Worm (Caenorhabditis elegans) whole organism, L4 larva: ENCODE data around the gene R08E3.1.

Experiments
- F10B5.3 ChIP-seq: sonication (generic microtip); optimal IDR thresholded peaks from 2 replicates; lab custom pipeline; 2016; ENCODE audit warnings: mild to moderate bottlenecking, missing genetic modification characterization, missing compliant biosample characterization
- F26F4.8 ChIP-seq: fragments of 200-800 bp; sonication (Bioruptor generic); conservative IDR thresholded peaks from 2 replicates; pipeline ENCODE4 v1.3.6; 2022; ENCODE audit warnings: missing genetic modification characterization, missing compliant biosample characterization
- F37D6.2 ChIP-seq: sonication (generic microtip); optimal IDR thresholded peaks from 2 replicates; lab custom pipeline; 2016; ENCODE audit warnings: mild to moderate bottlenecking, missing genetic modification characterization, missing compliant biosample characterization
- R02D3.7 ChIP-seq: fragments of 150-350 bp; sonication (generic microtip); optimal IDR thresholded peaks from 3 replicates; lab custom pipeline; 2014; ENCODE audit warnings: missing biosample characterization, missing genetic modification characterization
- Y105C5A.15 ChIP-seq: fragments of 200-800 bp; sonication (Bioruptor generic); IDR thresholded peaks from 2 replicates; pipeline ENCODE4 v1.3.6; 2022; ENCODE audit warnings: missing genetic modification characterization, missing compliant biosample characterization
- Y5F2A.4 ChIP-seq: fragments of 200-800 bp; sonication (Bioruptor generic); optimal IDR thresholded peaks from 2 replicates; lab custom pipeline; 2018; ENCODE audit warnings: mild to moderate bottlenecking, missing genetic modification characterization, missing compliant biosample characterization
- ZK337.2 ChIP-seq: fragments of 200-800 bp; sonication (Bioruptor generic); IDR thresholded peaks from 2 replicates; pipeline ENCODE4 v1.3.6; 2022; ENCODE audit warnings: missing genetic modification reagents, missing genetic modification characterization, missing compliant biosample characterization
- ZK546.5 ChIP-seq, 2 experiments: sonication (generic microtip); optimal IDR thresholded peaks; 2 replicates each; lab custom pipeline; 2017; ENCODE audit warnings: missing biosample characterization in 2 of 2, missing genetic modification characterization in 2 of 2
- aha-1 ChIP-seq: fragments of 150-350 bp; peaks from one replicate; lab custom pipeline; 2014; ENCODE audit warnings: missing biosample characterization, missing genetic modification characterization
- ceh-32 ChIP-seq: sonication (generic microtip); optimal IDR thresholded peaks from 2 replicates; lab custom pipeline; 2016; ENCODE audit warnings: mild to moderate bottlenecking, missing genetic modification characterization, missing compliant biosample characterization; ENCODE audit not compliant: poor library complexity
- ceh-62 ChIP-seq: sonication (generic microtip); optimal IDR thresholded peaks from 2 replicates; lab custom pipeline; 2017; ENCODE audit warnings: missing biosample characterization, missing genetic modification characterization
- daf-16 ChIP-seq, 3 experiments: sonication (generic microtip); optimal IDR thresholded peaks; 2 replicates each; lab custom pipeline; 2016 to 2017; ENCODE audit warnings: missing genetic modification characterization in 3 of 3, missing genetic modification reagents in 3 of 3, mild to moderate bottlenecking in 2 of 3, missing compliant biosample characterization in 2 of 3, missing biosample characterization in 1 of 3, moderate library complexity in 1 of 3
- dmd-6 ChIP-seq: fragments of 200-800 bp; sonication (Bioruptor generic); IDR thresholded peaks from 2 replicates; pipeline ENCODE4 v1.3.6; 2022; ENCODE audit warnings: missing genetic modification reagents, missing genetic modification characterization, missing compliant biosample characterization
- dpl-1 ChIP-seq: fragments of 150-350 bp; optimal IDR thresholded peaks from 2 replicates; lab custom pipeline; 2014; ENCODE audit warnings: missing biosample characterization, missing genetic modification reagents, missing genetic modification characterization
- duxl-1 ChIP-seq: sonication (generic microtip); optimal IDR thresholded peaks from 2 replicates; lab custom pipeline; 2016; ENCODE audit warnings: mild to moderate bottlenecking, missing genetic modification characterization, moderate library complexity, missing compliant biosample characterization; ENCODE audit not compliant: poor library complexity
- dve-1 ChIP-seq: sonication (generic microtip); optimal IDR thresholded peaks from 2 replicates; lab custom pipeline; 2017; ENCODE audit warnings: antibody characterized with exemption, mild to moderate bottlenecking, missing genetic modification characterization, missing compliant biosample characterization; ENCODE audit not compliant: insufficient read depth
- fkh-10 ChIP-seq: fragments of 150-350 bp; optimal IDR thresholded peaks from 2 replicates; lab custom pipeline; 2014; ENCODE audit warnings: missing biosample characterization, missing genetic modification reagents, missing genetic modification characterization
- fos-1 ChIP-seq: fragments of 150-350 bp; optimal IDR thresholded peaks from 2 replicates; lab custom pipeline; 2014; ENCODE audit warnings: missing biosample characterization, missing genetic modification characterization
- hlh-11 ChIP-seq: fragments of 200-800 bp; sonication (Bioruptor generic); optimal IDR thresholded peaks from 2 replicates; lab custom pipeline; 2018; ENCODE audit warnings: mild to moderate bottlenecking, missing genetic modification characterization, missing compliant biosample characterization
- hlh-30 ChIP-seq: sonication (generic microtip); optimal IDR thresholded peaks from 2 replicates; lab custom pipeline; 2017; ENCODE audit warnings: antibody characterized with exemption, mild to moderate bottlenecking, missing genetic modification characterization, missing compliant biosample characterization; ENCODE audit not compliant: insufficient read depth
- lin-13 ChIP-seq: fragments of 150-350 bp; optimal IDR thresholded peaks from 2 replicates; lab custom pipeline; 2014; ENCODE audit warnings: missing biosample characterization, missing genetic modification reagents, missing genetic modification characterization
- lin-39 ChIP-seq: fragments of 150-350 bp; optimal IDR thresholded peaks from 2 replicates; lab custom pipeline; 2014; ENCODE audit warnings: missing biosample characterization, missing genetic modification reagents, missing genetic modification characterization
- lir-3 ChIP-seq: sonication (generic microtip); optimal IDR thresholded peaks from 2 replicates; lab custom pipeline; 2016; ENCODE audit warnings: mild to moderate bottlenecking, missing genetic modification characterization, missing compliant biosample characterization
- lsy-2 ChIP-seq, 2 experiments: fragments of 150-350 bp in 1 of 2; sonication (generic microtip) in 1 of 2; optimal IDR thresholded peaks; 2 replicates each; lab custom pipeline; 2014 to 2017; ENCODE audit warnings: missing biosample characterization in 2 of 2, missing genetic modification characterization in 2 of 2
- madf-5 ChIP-seq, 2 experiments: fragments of 200-800 bp; sonication (Bioruptor generic); IDR thresholded peaks; 2 replicates each; pipeline ENCODE4 v1.3.6; 2022; ENCODE audit warnings: missing compliant biosample characterization in 2 of 2, missing genetic modification characterization in 2 of 2
- madf-9 ChIP-seq: fragments of 200-800 bp; sonication (Bioruptor generic); conservative IDR thresholded peaks from 2 replicates; pipeline ENCODE4 v1.3.6; 2022; ENCODE audit warnings: missing genetic modification reagents, missing genetic modification characterization, missing compliant biosample characterization
- mdl-1 ChIP-seq, 2 experiments: fragments of 150-350 bp in 1 of 2; sonication (generic microtip) in 1 of 2; optimal IDR thresholded peaks; 2 replicates each; lab custom pipeline; 2014 to 2017; ENCODE audit warnings: missing biosample characterization in 2 of 2, missing genetic modification characterization in 2 of 2
- mes-2 ChIP-seq: sonication (generic microtip); optimal IDR thresholded peaks from 2 replicates; lab custom pipeline; 2016; ENCODE audit warnings: missing genotype, mild to moderate bottlenecking, missing genetic modification characterization, missing compliant biosample characterization; ENCODE audit not compliant: poor library complexity, severe bottlenecking
- mxl-2 ChIP-seq: fragments of 200-800 bp; sonication (Bioruptor generic); conservative IDR thresholded peaks from 2 replicates; pipeline ENCODE4 v1.3.6; 2022; ENCODE audit warnings: missing genetic modification reagents, missing genetic modification characterization, missing compliant biosample characterization
- nhr-237 ChIP-seq: sonication (generic microtip); optimal IDR thresholded peaks from 2 replicates; lab custom pipeline; 2017; ENCODE audit warnings: missing biosample characterization, missing genetic modification characterization
- nhr-28 ChIP-seq: fragments of 150-350 bp; optimal IDR thresholded peaks from 2 replicates; lab custom pipeline; 2014; ENCODE audit warnings: missing biosample characterization, missing genetic modification characterization
- nhr-42 ChIP-seq: fragments of 200-800 bp; sonication (Bioruptor generic); IDR thresholded peaks from 2 replicates; pipeline ENCODE4 v1.3.6; 2022; ENCODE audit warnings: missing genetic modification characterization, missing compliant biosample characterization
- nhr-48 ChIP-seq: sonication (generic microtip); optimal IDR thresholded peaks from 2 replicates; lab custom pipeline; 2016; ENCODE audit warnings: mild to moderate bottlenecking, missing genetic modification characterization, missing compliant biosample characterization
- nhr-6 ChIP-seq: fragments of 150-350 bp; optimal IDR thresholded peaks from 2 replicates; lab custom pipeline; 2014; ENCODE audit warnings: missing biosample characterization, missing genetic modification characterization
- pha-4 ChIP-seq, 2 experiments: fragments of 150-350 bp in 1 of 2; fragments of 200-800 bp in 1 of 2; sonication (Bioruptor generic) in 1 of 2; IDR thresholded peaks in 1 of 2; optimal IDR thresholded peaks in 1 of 2; 2 replicates each; pipeline versions ENCODE4 v1.3.6 to Lab custom; 2014 to 2022; ENCODE audit warnings: missing genetic modification characterization in 2 of 2, missing genetic modification reagents in 2 of 2, missing biosample characterization in 1 of 2, missing compliant biosample characterization in 1 of 2
- php-3 ChIP-seq: fragments of 200-800 bp; sonication (Bioruptor generic); IDR thresholded peaks from 2 replicates; pipeline ENCODE4 v1.3.6; 2022; ENCODE audit warnings: missing genetic modification reagents, missing genetic modification characterization, missing compliant biosample characterization
- pqm-1 ChIP-seq: sonication (generic microtip); optimal IDR thresholded peaks from 2 replicates; lab custom pipeline; 2017; ENCODE audit warnings: missing biosample characterization, missing genetic modification characterization
- set-16 ChIP-seq: fragments of 200-800 bp; sonication (Bioruptor generic); IDR thresholded peaks from 2 replicates; pipeline ENCODE4 v1.3.6; 2022; ENCODE audit warnings: missing genetic modification reagents, missing genetic modification characterization, missing compliant biosample characterization
- snpc-4 ChIP-seq: fragments of 150-350 bp; optimal IDR thresholded peaks from 2 replicates; lab custom pipeline; 2014; ENCODE audit warnings: missing biosample characterization, missing genetic modification characterization
- spr-1 ChIP-seq: sonication (generic microtip); optimal IDR thresholded peaks from 2 replicates; lab custom pipeline; 2016; ENCODE audit warnings: mild to moderate bottlenecking, missing genetic modification characterization, missing compliant biosample characterization
- unc-62 ChIP-seq, 3 experiments: fragments of 150-350 bp in 1 of 3; sonication (generic microtip); optimal IDR thresholded peaks in 2 of 3; peaks in 1 of 3; 1 replicate in 1 of 3; 2 replicates in 2 of 3; lab custom pipeline; 2014 to 2017; ENCODE audit warnings: missing biosample characterization in 3 of 3, missing genetic modification characterization in 3 of 3, missing genetic modification reagents in 3 of 3, missing genotype in 1 of 3
- zip-11 ChIP-seq: fragments of 200-800 bp; sonication (Bioruptor generic); IDR thresholded peaks from 2 replicates; pipeline ENCODE4 v1.3.6; 2022; ENCODE audit warnings: missing genetic modification characterization, missing compliant biosample characterization
- ztf-11 ChIP-seq: fragments of 150-350 bp; optimal IDR thresholded peaks from 2 replicates; lab custom pipeline; 2014; ENCODE audit warnings: missing biosample characterization, missing genetic modification characterization

Gene R08E3.1

ce11 chrX:4862062-4862461 lies 39.6 kb downstream of the R08E3.1 start:
- TF ChIP-seq spr-1 (tag; lab: Kevin White, UChicago), result no peak
- peak; percentile 7 for TF ChIP-seq hlh-11 (tag; lab: Kevin White, UChicago)
- TF ChIP-seq daf-16 (GFP tag; optimal IDR thresholded peaks at IDR 0.05; lab: Kevin White, UChicago), result no peak
- TF ChIP-seq daf-16 (tag; optimal IDR thresholded peaks at IDR 0.05; lab: Kevin White, UChicago), result peak; percentile 90
- TF ChIP-seq ceh-32, result no peak
- TF ChIP-seq ceh-62 (tag; lab: Kevin White, UChicago), result no peak
- TF ChIP-seq fos-1 (tag; lab: Kevin White, UChicago), result no peak
- 0 out of 2 replicates have a peak, but pooled peaks have one; percentile 64 for TF ChIP-seq php-3 (GFP tag; lab: Robert Waterston, UW)
- TF ChIP-seq madf-5 (GFP tag; IDR thresholded peaks at IDR 0.05; lab: Robert Waterston, UW), result no peak
- no peak for TF ChIP-seq ztf-11 (tag; lab: Kevin White, UChicago)
- TF ChIP-seq lsy-2 (tag; optimal IDR thresholded peaks at IDR 0.05; lab: Kevin White, UChicago), result no peak
- no peak for TF ChIP-seq pha-4 (GFP tag; IDR thresholded peaks at IDR 0.05; lab: Robert Waterston, UW)
- TF ChIP-seq pha-4 (tag; optimal IDR thresholded peaks at IDR 0.05; lab: Kevin White, UChicago), result no peak
- no peak for TF ChIP-seq F37D6.2 (tag; lab: Kevin White, UChicago)
- no peak for TF ChIP-seq F26F4.8
- peak; percentile 48 for TF ChIP-seq pqm-1 (tag; lab: Kevin White, UChicago)
- peak; percentile 36 for TF ChIP-seq dve-1 (tag; lab: Kevin White, UChicago)
- TF ChIP-seq unc-62 (GFP tag; optimal IDR thresholded peaks at IDR 0.05 in 1 of 2; lab: Kevin White, UChicago), result no peak
- no peak for TF ChIP-seq unc-62 (tag; optimal IDR thresholded peaks at IDR 0.05; lab: Kevin White, UChicago)
- TF ChIP-seq ZK337.2 (GFP tag; lab: Robert Waterston, UW), result no peak
- TF ChIP-seq dmd-6, result peak; percentile 37; the same call in 1 of the 2 replicates
- TF ChIP-seq dpl-1 (GFP tag; lab: Kevin White, UChicago), result no peak
- TF ChIP-seq madf-9, result no peak
- TF ChIP-seq lin-39 (tag; lab: Kevin White, UChicago), result no peak
- no peak for TF ChIP-seq R02D3.7 (tag; lab: Kevin White, UChicago)
- no peak for TF ChIP-seq nhr-48 (tag; lab: Kevin White, UChicago)
- TF ChIP-seq nhr-237 (tag; lab: Kevin White, UChicago), result no peak
- no peak for TF ChIP-seq snpc-4 (tag; lab: Kevin White, UChicago)
- TF ChIP-seq aha-1, result no peak
- TF ChIP-seq ZK546.5 (tag; optimal IDR thresholded peaks at IDR 0.05; lab: Kevin White, UChicago), result no peak
- TF ChIP-seq nhr-28 (tag; lab: Kevin White, UChicago), result peak; percentile 79
- no peak for TF ChIP-seq nhr-6 (tag; lab: Kevin White, UChicago)

- no peak for TF ChIP-seq lir-3 (tag; lab: Kevin White, UChicago)
- no peak for TF ChIP-seq hlh-30 (tag; lab: Kevin White, UChicago)
- peak in 1 of 2 experiments; percentile 99 for TF ChIP-seq unc-62 (GFP tag; optimal IDR thresholded peaks at IDR 0.05 in 1 of 2; lab: Kevin White, UChicago)
- TF ChIP-seq unc-62 (tag; optimal IDR thresholded peaks at IDR 0.05; lab: Kevin White, UChicago), result no peak
Measured at ce11 chrX:4864214-4864613, 41.8 kb downstream of the R08E3.1 start.

ce11 chrX:4865798-4866197 lies 43.4 kb downstream of the R08E3.1 start, which contains the start of gene ntc-1:
Gene ntc-1 (plus strand): TSS chrX:4866098.
- TF ChIP-seq lir-3 (tag; lab: Kevin White, UChicago) (no peak), F10B5.3 (tag; lab: Kevin White, UChicago) (no peak), mes-2 (tag; lab: Kevin White, UChicago) (no peak), zip-11 (GFP tag; lab: Robert Waterston, UW) (no peak), fkh-10 (no peak), set-16 (GFP tag; lab: Robert Waterston, UW) (no peak), Y105C5A.15 (GFP tag; lab: Robert Waterston, UW) (no peak), mxl-2 (GFP tag; lab: Robert Waterston, UW) (no peak), F37D6.2 (tag; lab: Kevin White, UChicago) (no peak), duxl-1 (no peak), lin-13 (GFP tag; lab: Kevin White, UChicago) (no peak), mdl-1 (tag; optimal IDR thresholded peaks at IDR 0.05; lab: Kevin White, UChicago) (no peak), Y5F2A.4 (GFP tag; lab: Kevin White, UChicago) (no peak), nhr-42 (GFP tag; lab: Robert Waterston, UW) (no peak)
